Fruit fly (Drosophila melanogaster) whole organism, pupa: Measurements from ENCODE around the gene js.

Source experiments
- CG15710 ChIP-seq: fragments of 200-800 bp; sonication (Bioruptor generic); optimal IDR thresholded peaks from 2 replicates; lab custom pipeline; 2018; ENCODE audit warnings: missing biosample characterization, mild to moderate bottlenecking, missing genetic modification characterization, moderate library complexity
- CG17806 ChIP-seq: fragments of 200-800 bp; sonication (Bioruptor generic); optimal IDR thresholded peaks from 2 replicates; lab custom pipeline; 2018; ENCODE audit warnings: missing biosample characterization, mild to moderate bottlenecking, missing genetic modification characterization, moderate library complexity
- CG34367 ChIP-seq: fragments of 200-800 bp; sonication (Bioruptor generic); optimal IDR thresholded peaks from 2 replicates; lab custom pipeline; 2018; ENCODE audit warnings: missing biosample characterization, mild to moderate bottlenecking, missing genetic modification characterization
- CG4496 ChIP-seq: fragments of 200-800 bp; sonication (Bioruptor generic); IDR thresholded peaks from 3 replicates; pipeline ENCODE4 v1.3.6; 2022; ENCODE audit warnings: missing biosample characterization, missing genetic modification characterization
- CG8159 ChIP-seq: fragments of 200-800 bp; sonication (Bioruptor generic); optimal IDR thresholded peaks from 3 replicates; lab custom pipeline; 2018; ENCODE audit warnings: missing biosample characterization, mild to moderate bottlenecking, missing genetic modification characterization, moderate library complexity
- CG9948 ChIP-seq: fragments of 200-800 bp; sonication (Bioruptor generic); optimal IDR thresholded peaks from 2 replicates; lab custom pipeline; 2018; ENCODE audit warnings: missing biosample characterization, mild to moderate bottlenecking, missing genetic modification characterization, moderate library complexity
- D1 ChIP-seq: fragments of 200-800 bp; sonication (Bioruptor generic); optimal IDR thresholded peaks from 2 replicates; lab custom pipeline; 2018; ENCODE audit warnings: missing biosample characterization, mild to moderate bottlenecking, missing genetic modification characterization, moderate library complexity
- Snoo ChIP-seq: fragments of 200-800 bp; sonication (Bioruptor generic); optimal IDR thresholded peaks from 3 replicates; lab custom pipeline; 2017; ENCODE audit warnings: missing biosample characterization, mild to moderate bottlenecking, missing genetic modification characterization, inconsistent platforms
- rn ChIP-seq: fragments of 200-800 bp; sonication (Bioruptor generic); IDR thresholded peaks from 2 replicates; pipeline ENCODE4 v1.3.6; 2022; ENCODE audit warnings: missing biosample characterization, missing genetic modification characterization

- TF ChIP-seq CG4496 (GFP tag; lab: Robert Waterston, UW) (no peak; the same call in 2 of the 3 replicates), CG8159 (tag; lab: Kevin White, UChicago) (no peak), Snoo (tag; lab: Kevin White, UChicago) (no peak), D1 (no peak), CG34367 (tag; lab: Kevin White, UChicago) (no peak), CG15710 (tag; lab: Kevin White, UChicago) (no peak), CG9948 (tag; lab: Kevin White, UChicago) (no peak), CG17806 (tag; lab: Kevin White, UChicago) (no peak), rn (GFP tag; lab: Robert Waterston, UW) (no peak)
Measured at dm6 chr3R:16356215-16356862, 11.8 kb downstream of the js start.
